Worm (Caenorhabditis elegans) whole organism, midembryonic: ENCODE measurements around the gene ZK688.7.

Experiments
- flt-1 ChIP-seq: fragments of 200-800 bp; sonication (Bioruptor generic); IDR thresholded peaks from 2 replicates; pipeline ENCODE4 v1.3.6; 2022; ENCODE audit warnings: missing genetic modification characterization, missing compliant biosample characterization
- klf-2 ChIP-seq: fragments of 200-800 bp; sonication (Bioruptor generic); conservative IDR thresholded peaks from 2 replicates; pipeline ENCODE4 v1.3.6; 2022; ENCODE audit warnings: missing genetic modification reagents, missing genetic modification characterization, missing compliant biosample characterization
- med-1 ChIP-seq: sonication (generic microtip); optimal IDR thresholded peaks from 2 replicates; lab custom pipeline; 2017; ENCODE audit warnings: missing genetic modification characterization, mild to moderate bottlenecking, missing compliant biosample characterization, antibody characterized with exemption, missing genetic modification reagents; ENCODE audit not compliant: insufficient read depth
- ref-1 ChIP-seq: fragments of 200-800 bp; sonication (Bioruptor generic); conservative IDR thresholded peaks from 2 replicates; pipeline ENCODE4 v1.3.6; 2022; ENCODE audit warnings: missing genetic modification reagents, missing genetic modification characterization, missing compliant biosample characterization
- ztf-29 ChIP-seq: fragments of 200-800 bp; sonication (Bioruptor generic); IDR thresholded peaks from 2 replicates; pipeline ENCODE4 v1.3.6; 2022; ENCODE audit warnings: missing genetic modification reagents, missing genetic modification characterization, missing compliant biosample characterization

DNA sequence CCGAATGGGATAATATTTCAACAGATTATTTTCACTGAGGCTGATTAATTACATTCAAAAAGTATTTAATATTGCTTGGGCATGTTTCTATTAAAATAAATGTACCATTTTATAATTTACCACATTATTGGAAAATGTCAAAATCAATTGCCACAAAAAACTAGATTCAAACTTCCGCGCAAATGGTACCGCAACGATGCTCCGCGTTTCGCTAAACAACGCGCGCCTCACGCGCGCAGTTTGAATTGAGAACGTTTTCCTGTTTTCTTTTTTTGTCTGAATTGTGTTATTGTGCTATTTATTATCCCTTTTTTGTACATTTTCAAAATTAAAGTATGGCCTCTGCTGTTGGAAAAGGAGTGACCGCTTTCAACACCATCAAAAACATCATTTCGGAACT is 29.4 kb upstream of the ZK688.7 start, which contains the start of gene C29E4.12:
- no peak for TF ChIP-seq flt-1 (GFP tag; lab: Robert Waterston, UW)
- no peak for TF ChIP-seq klf-2 (GFP tag; lab: Robert Waterston, UW)
- TF ChIP-seq ref-1 (GFP tag; lab: Robert Waterston, UW): no peak
- no peak for TF ChIP-seq ztf-29
- no peak for TF ChIP-seq med-1 (GFP tag; lab: Kevin White, UChicago)
